Fruit fly (Drosophila melanogaster) ovary, adult (tissue): ENCODE data around the gene crp.
A peak's percentile ranks its signal among the peaks of the same experiment; 100 is the strongest.

Experiments
- CG17801 ChIP-seq: fragments of 200-800 bp; optimal IDR thresholded peaks from 2 replicates; lab custom pipeline; 2019; ENCODE audit warnings: missing biosample characterization, mild to moderate bottlenecking, missing genetic modification characterization, moderate library complexity; ENCODE audit not compliant: partially characterized antibody

Gene crp

dm6 chr2L:16315844-16316243, 28.3 kb upstream of the crp start:
- TF ChIP-seq CG17801 (GFP tag; lab: Kevin White, UChicago): no peak

- peak; percentile 71 for TF ChIP-seq CG17801 (GFP tag; lab: Kevin White, UChicago)
Measured at dm6 chr2L:16315027-16315426, 27.5 kb upstream of the crp start.

dm6 chr2L:16310648-16311047, 23.1 kb upstream of the crp start, which contains the start of the genes cni and fzy:
Gene cni, minus strand, starts transcription at chr2L:16310726.
Gene fzy, plus strand, starts transcription at chr2L:16310956.
- peak; percentile 23 for TF ChIP-seq CG17801 (GFP tag; lab: Kevin White, UChicago)

- TF ChIP-seq CG17801 (GFP tag; lab: Kevin White, UChicago): peak; percentile 84
Measured at dm6 chr2L:16307026-16307703, 19.6 kb upstream of the crp start, which contains the start of the genes CG5861 and Syx5. Gene CG5861, minus strand, starts transcription at chr2L:16307298. Gene Syx5, plus strand, starts transcription at chr2L:16307346.

- TF ChIP-seq CG17801 (GFP tag; lab: Kevin White, UChicago): peak; percentile 51
Measured at dm6 chr2L:16302773-16303279, 15.3 kb upstream of the crp start, which contains the start of gene GMF. Gene GMF, minus strand, starts transcription at chr2L:16302954.

- TF ChIP-seq CG17801 (GFP tag; lab: Kevin White, UChicago): peak; percentile 55
Measured at dm6 chr2L:16299466-16300311, 12.2 kb upstream of the crp start, which contains the start of the genes heix and CG17328. Gene heix, minus strand, starts transcription at chr2L:16299858. Gene CG17328, plus strand, starts transcription at chr2L:16299943.

- TF ChIP-seq CG17801 (GFP tag; lab: Kevin White, UChicago): no peak
Measured at dm6 chr2L:16293703-16294233, 6.2 kb upstream of the crp start, which contains the start of gene Cyp303a1. Gene Cyp303a1, plus strand, starts transcription at chr2L:16294183.

- TF ChIP-seq CG17801 (GFP tag; lab: Kevin White, UChicago): no peak
Measured at dm6 chr2L:16292975-16293501, 5.5 kb upstream of the crp start, which contains the start of gene CG13258. Gene CG13258, minus strand, starts transcription at chr2L:16293025.

- no peak for TF ChIP-seq CG17801 (GFP tag; lab: Kevin White, UChicago)
Measured at dm6 chr2L:16290984-16291383, 3.5 kb upstream of the crp start, which contains the start of gene CG17329. Gene CG17329, plus strand, starts transcription at chr2L:16291284.

dm6 chr2L:16288393-16288731, 832 bp upstream of the crp start:
- TF ChIP-seq CG17801 (GFP tag; lab: Kevin White, UChicago): no peak

dm6 chr2L:16287006-16287601, 426 bp downstream of the crp start:
- no peak for TF ChIP-seq CG17801 (GFP tag; lab: Kevin White, UChicago)

- peak; percentile 44 for TF ChIP-seq CG17801 (GFP tag; lab: Kevin White, UChicago)
Measured at dm6 chr2L:16286360-16287005, 1.0 kb downstream of the crp start.

dm6 chr2L:16285692-16286359, 1.7 kb downstream of the crp start:
- TF ChIP-seq CG17801 (GFP tag; lab: Kevin White, UChicago): peak; percentile 80
